Worm (Caenorhabditis elegans): Measurements from ENCODE around the gene sir-2.1.
A peak's percentile ranks its signal among the peaks of the same experiment; 100 is the strongest.
"Not testable (repeated sequence)": the region's sequence is repeated elsewhere in the genome, so short reads cannot be mapped to it uniquely, and the experiment has no call there.

sir-2.1 gene

ce11 chrIV:10323368-10323767 is 42.7 kb downstream of the sir-2.1 start:
- TF ChIP-seq lin-38 (GFP tag; IDR thresholded peaks at IDR 0.05): peak; percentile 35; the same call in 1 of the 2 replicates
- TF ChIP-seq lim-7 (GFP tag; IDR thresholded peaks at IDR 0.05): peak; percentile 61; the same call in 1 of the 2 replicates
- TF ChIP-seq pha-4 (GFP tag; IDR thresholded peaks at IDR 0.05): peak; percentile 54
- TF ChIP-seq pha-4 (tag; optimal IDR thresholded peaks at IDR 0.05): not testable (repeated sequence)
- TF ChIP-seq snpc-1.2 (GFP tag; IDR thresholded peaks at IDR 0.05): peak; percentile 88
- TF ChIP-seq Y48G9A.11 (GFP tag; IDR thresholded peaks at IDR 0.05): peak; percentile 50; the same call in 1 of the 2 replicates
- TF ChIP-seq egl-43 (GFP tag; IDR thresholded peaks at IDR 0.05): peak; percentile 83
- 0 out of 2 replicates have a peak, but pooled peaks have one; percentile 17 for TF ChIP-seq hmg-1.1 (GFP tag; IDR thresholded peaks at IDR 0.05)
- peak; percentile 56 for TF ChIP-seq set-16 (GFP tag; IDR thresholded peaks at IDR 0.05)
- TF ChIP-seq arid-1 (GFP tag; conservative IDR thresholded peaks at IDR 0.05): 0 out of 2 replicates have a peak, but pooled peaks have one; percentile 50
- TF ChIP-seq vab-7 (GFP tag; IDR thresholded peaks at IDR 0.05): peak; percentile 61
- 0 out of 2 replicates have a peak, but pooled peaks have one; percentile 12 for TF ChIP-seq lin-29 (GFP tag; IDR thresholded peaks at IDR 0.05)
- peak; percentile 54; the same call in 1 of the 2 replicates for TF ChIP-seq mdt-29 (GFP tag; IDR thresholded peaks at IDR 0.05)
- peak; percentile 48; the same call in 1 of the 2 replicates for TF ChIP-seq php-3 (GFP tag; IDR thresholded peaks at IDR 0.05)
- peak; percentile 50; the same call in 1 of the 2 replicates for TF ChIP-seq ctbp-1 (GFP tag; IDR thresholded peaks at IDR 0.05)
- peak; percentile 54; the same call in 1 of the 2 replicates for TF ChIP-seq F26F4.8 (GFP tag; conservative IDR thresholded peaks at IDR 0.05)
- TF ChIP-seq dmd-8 (GFP tag; IDR thresholded peaks at IDR 0.05): peak; percentile 68; the same call in 1 of the 2 replicates
- 0 out of 2 replicates have a peak, but pooled peaks have one; percentile 62 for TF ChIP-seq D1046.2 (GFP tag; IDR thresholded peaks at IDR 0.05)

ce11 chrIV:10322650-10323049 is 43.4 kb downstream of the sir-2.1 start, which contains the start of gene R09E10.1:
Gene R09E10.1 (minus strand): TSS chrIV:10322750.
- TF ChIP-seq fkh-10, T20F7.1, sdz-12 (GFP tag; optimal IDR thresholded peaks at IDR 0.05): not testable (repeated sequence)

ce11 chrIV:10318199-10318598 is 47.8 kb downstream of the sir-2.1 start, which contains the start of gene R09E10.2:
Gene R09E10.2 (minus strand): TSS chrIV:10318299.
- TF ChIP-seq lin-29 (GFP tag; IDR thresholded peaks at IDR 0.05) (no peak), unc-62 (GFP tag; optimal IDR thresholded peaks at IDR 0.05 in 1 of 2) (peak in 1 of 2 experiments; percentile 38), unc-62 (tag; optimal IDR thresholded peaks at IDR 0.05) (no peak)

- no peak for TF ChIP-seq ztf-11 (tag; optimal IDR thresholded peaks at IDR 0.05)
- no peak for TF ChIP-seq jun-1 (tag; optimal IDR thresholded peaks at IDR 0.05)
- no peak for TF ChIP-seq ceh-82 (tag; optimal IDR thresholded peaks at IDR 0.05)
- TF ChIP-seq R02D3.7 (tag; optimal IDR thresholded peaks at IDR 0.05): no peak
- TF ChIP-seq nhr-102 (tag; optimal IDR thresholded peaks at IDR 0.05): no peak
- TF ChIP-seq nhr-76 (tag; optimal IDR thresholded peaks at IDR 0.05): no peak
- TF ChIP-seq lin-15B (tag; optimal IDR thresholded peaks at IDR 0.05): no peak
- TF ChIP-seq arid-1 (GFP tag; conservative IDR thresholded peaks at IDR 0.05): no peak
- TF ChIP-seq tra-1 (GFP tag; IDR thresholded peaks at IDR 0.05): no peak
These were observed 52.5 kb downstream of the sir-2.1 start, which contains the start of gene acs-18 for ce11 chrIV:10313565-10313964. Gene acs-18 (minus strand): TSS chrIV:10313665.
